Worm (Caenorhabditis elegans) whole organism, L4 larva: ENCODE results near the gene clec-8.
A peak's percentile ranks its signal among the peaks of the same experiment; 100 is the strongest.

Experiments used
- F26F4.8 ChIP-seq: fragments of 200-800 bp; sonication (Bioruptor generic); conservative IDR thresholded peaks from 2 replicates; pipeline ENCODE4 v1.3.6; 2022; ENCODE audit warnings: missing genetic modification characterization, missing compliant biosample characterization
- T26A8.4 ChIP-seq: fragments of 200-800 bp; sonication (Bioruptor generic); IDR thresholded peaks from 2 replicates; pipeline ENCODE4 v1.3.6; 2022; ENCODE audit warnings: missing genetic modification characterization, missing compliant biosample characterization
- Y105C5A.15 ChIP-seq: fragments of 200-800 bp; sonication (Bioruptor generic); IDR thresholded peaks from 2 replicates; pipeline ENCODE4 v1.3.6; 2022; ENCODE audit warnings: missing genetic modification characterization, missing compliant biosample characterization
- Y48G9A.11 ChIP-seq: fragments of 200-800 bp; sonication (Bioruptor generic); IDR thresholded peaks from 2 replicates; pipeline ENCODE4 v1.3.6; 2022; ENCODE audit warnings: missing genetic modification reagents, missing genetic modification characterization, missing compliant biosample characterization
- Y5F2A.4 ChIP-seq: fragments of 200-800 bp; sonication (Bioruptor generic); optimal IDR thresholded peaks from 2 replicates; lab custom pipeline; 2018; ENCODE audit warnings: mild to moderate bottlenecking, missing genetic modification characterization, missing compliant biosample characterization
- Y75B8A.6 ChIP-seq: fragments of 200-800 bp; sonication (Bioruptor generic); IDR thresholded peaks from 2 replicates; pipeline ENCODE4 v1.3.6; 2022; ENCODE audit warnings: missing genetic modification reagents, missing genetic modification characterization, missing compliant biosample characterization
- aha-1 ChIP-seq: fragments of 150-350 bp; peaks from one replicate; lab custom pipeline; 2014; ENCODE audit warnings: missing biosample characterization, missing genetic modification characterization
- ceh-20 ChIP-seq: fragments of 200-800 bp; sonication (Bioruptor generic); IDR thresholded peaks from 2 replicates; pipeline ENCODE4 v1.3.6; 2022; ENCODE audit warnings: missing genetic modification reagents, missing genetic modification characterization, missing compliant biosample characterization
- ceh-82 ChIP-seq: sonication (generic microtip); optimal IDR thresholded peaks from 2 replicates; lab custom pipeline; 2017; ENCODE audit warnings: missing biosample characterization, missing genetic modification characterization
- cey-2 ChIP-seq: sonication (generic microtip); optimal IDR thresholded peaks from 3 replicates; lab custom pipeline; 2017; ENCODE audit warnings: missing genetic modification characterization, mild to moderate bottlenecking, missing compliant biosample characterization, antibody characterized with exemption, borderline replicate concordance; ENCODE audit not compliant: insufficient read depth
- daf-19 ChIP-seq: fragments of 200-800 bp; sonication (Bioruptor generic); conservative IDR thresholded peaks from 2 replicates; pipeline ENCODE4 v1.3.6; 2022; ENCODE audit warnings: missing genetic modification characterization, missing compliant biosample characterization
- dmd-6 ChIP-seq: fragments of 200-800 bp; sonication (Bioruptor generic); IDR thresholded peaks from 2 replicates; pipeline ENCODE4 v1.3.6; 2022; ENCODE audit warnings: missing genetic modification reagents, missing genetic modification characterization, missing compliant biosample characterization
- dmd-8 ChIP-seq: fragments of 200-800 bp; sonication (Bioruptor generic); IDR thresholded peaks from 2 replicates; pipeline ENCODE4 v1.3.6; 2022; ENCODE audit warnings: missing genetic modification characterization, missing compliant biosample characterization
- dmd-9 ChIP-seq: fragments of 200-800 bp; sonication (Bioruptor generic); IDR thresholded peaks from 2 replicates; pipeline ENCODE4 v1.3.6; 2022; ENCODE audit warnings: missing genetic modification reagents, missing genetic modification characterization, missing compliant biosample characterization
- duxl-1 ChIP-seq: sonication (generic microtip); optimal IDR thresholded peaks from 2 replicates; lab custom pipeline; 2016; ENCODE audit warnings: mild to moderate bottlenecking, missing genetic modification characterization, moderate library complexity, missing compliant biosample characterization; ENCODE audit not compliant: poor library complexity
- fkh-10 ChIP-seq: fragments of 150-350 bp; optimal IDR thresholded peaks from 2 replicates; lab custom pipeline; 2014; ENCODE audit warnings: missing biosample characterization, missing genetic modification reagents, missing genetic modification characterization
- hif-1 ChIP-seq, 2 experiments: sonication (generic microtip); optimal IDR thresholded peaks; 2 replicates each; lab custom pipeline; 2016 to 2017; ENCODE audit warnings: missing compliant biosample characterization in 2 of 2, missing genetic modification characterization in 2 of 2, missing genetic modification reagents in 2 of 2, missing genotype in 2 of 2, mild to moderate bottlenecking in 1 of 2
- hlh-30 ChIP-seq: sonication (generic microtip); optimal IDR thresholded peaks from 2 replicates; lab custom pipeline; 2017; ENCODE audit warnings: antibody characterized with exemption, mild to moderate bottlenecking, missing genetic modification characterization, missing compliant biosample characterization; ENCODE audit not compliant: insufficient read depth
- lin-29 ChIP-seq: fragments of 200-800 bp; sonication (Bioruptor generic); IDR thresholded peaks from 2 replicates; pipeline ENCODE4 v1.3.6; 2022; ENCODE audit warnings: missing genetic modification reagents, missing genetic modification characterization, missing compliant biosample characterization
- lin-38 ChIP-seq: fragments of 200-800 bp; sonication (Bioruptor generic); IDR thresholded peaks from 2 replicates; pipeline ENCODE4 v1.3.6; 2022; ENCODE audit warnings: missing genetic modification reagents, missing genetic modification characterization, missing compliant biosample characterization
- lin-39 ChIP-seq: fragments of 150-350 bp; optimal IDR thresholded peaks from 2 replicates; lab custom pipeline; 2014; ENCODE audit warnings: missing biosample characterization, missing genetic modification reagents, missing genetic modification characterization
- lsy-2 ChIP-seq, 2 experiments: fragments of 150-350 bp in 1 of 2; sonication (generic microtip) in 1 of 2; optimal IDR thresholded peaks; 2 replicates each; lab custom pipeline; 2014 to 2017; ENCODE audit warnings: missing biosample characterization in 2 of 2, missing genetic modification characterization in 2 of 2
- mdt-29 ChIP-seq: fragments of 200-800 bp; sonication (Bioruptor generic); IDR thresholded peaks from 2 replicates; pipeline ENCODE4 v1.3.6; 2022; ENCODE audit warnings: missing genetic modification reagents, missing genetic modification characterization, missing compliant biosample characterization
- mep-1 ChIP-seq: fragments of 150-350 bp; sonication (generic microtip); optimal IDR thresholded peaks from 3 replicates; lab custom pipeline; 2014; ENCODE audit warnings: missing biosample characterization, missing genetic modification characterization
- mxl-3 ChIP-seq: fragments of 200-800 bp; sonication (Bioruptor generic); optimal IDR thresholded peaks from 2 replicates; lab custom pipeline; 2018; ENCODE audit warnings: mild to moderate bottlenecking, missing genetic modification characterization, missing compliant biosample characterization
- nhr-10 ChIP-seq: fragments of 150-350 bp; optimal IDR thresholded peaks from 2 replicates; lab custom pipeline; 2014; ENCODE audit warnings: missing biosample characterization, missing genetic modification characterization
- nhr-102 ChIP-seq: sonication (generic microtip); optimal IDR thresholded peaks from 2 replicates; lab custom pipeline; 2016; ENCODE audit warnings: mild to moderate bottlenecking, missing genetic modification characterization, moderate library complexity, missing compliant biosample characterization
- nhr-111 ChIP-seq: fragments of 200-800 bp; sonication (Bioruptor generic); optimal IDR thresholded peaks from 2 replicates; lab custom pipeline; 2018; ENCODE audit warnings: mild to moderate bottlenecking, missing genetic modification characterization, missing compliant biosample characterization
- nhr-28 ChIP-seq: fragments of 150-350 bp; optimal IDR thresholded peaks from 2 replicates; lab custom pipeline; 2014; ENCODE audit warnings: missing biosample characterization, missing genetic modification characterization
- nhr-6 ChIP-seq: fragments of 150-350 bp; optimal IDR thresholded peaks from 2 replicates; lab custom pipeline; 2014; ENCODE audit warnings: missing biosample characterization, missing genetic modification characterization
- nhr-76 ChIP-seq: fragments of 150-350 bp; optimal IDR thresholded peaks from 2 replicates; lab custom pipeline; 2014; ENCODE audit warnings: missing biosample characterization, missing genetic modification characterization
- pha-4 ChIP-seq, 2 experiments: fragments of 150-350 bp in 1 of 2; fragments of 200-800 bp in 1 of 2; sonication (Bioruptor generic) in 1 of 2; IDR thresholded peaks in 1 of 2; optimal IDR thresholded peaks in 1 of 2; 2 replicates each; pipeline versions ENCODE4 v1.3.6 to Lab custom; 2014 to 2022; ENCODE audit warnings: missing genetic modification characterization in 2 of 2, missing genetic modification reagents in 2 of 2, missing biosample characterization in 1 of 2, missing compliant biosample characterization in 1 of 2
- tra-1 ChIP-seq: fragments of 200-800 bp; sonication (Bioruptor generic); IDR thresholded peaks from 2 replicates; pipeline ENCODE4 v1.3.6; 2022; ENCODE audit warnings: missing genetic modification reagents, missing genetic modification characterization, missing compliant biosample characterization
- unc-130 ChIP-seq: sonication (generic microtip); optimal IDR thresholded peaks from 2 replicates; lab custom pipeline; 2016; ENCODE audit warnings: missing genetic modification reagents, missing genetic modification characterization, missing compliant biosample characterization
- unc-39 ChIP-seq: sonication (generic microtip); optimal IDR thresholded peaks from 2 replicates; lab custom pipeline; 2017; ENCODE audit warnings: missing biosample characterization, missing genetic modification characterization
- unc-62 ChIP-seq, 3 experiments: fragments of 150-350 bp in 1 of 3; sonication (generic microtip); optimal IDR thresholded peaks in 2 of 3; peaks in 1 of 3; 1 replicate in 1 of 3; 2 replicates in 2 of 3; lab custom pipeline; 2014 to 2017; ENCODE audit warnings: missing biosample characterization in 3 of 3, missing genetic modification characterization in 3 of 3, missing genetic modification reagents in 3 of 3, missing genotype in 1 of 3
- zfp-2 ChIP-seq: sonication (generic microtip); optimal IDR thresholded peaks from 2 replicates; lab custom pipeline; 2016; ENCODE audit warnings: mild to moderate bottlenecking, missing genetic modification characterization, missing compliant biosample characterization
- zip-11 ChIP-seq: fragments of 200-800 bp; sonication (Bioruptor generic); IDR thresholded peaks from 2 replicates; pipeline ENCODE4 v1.3.6; 2022; ENCODE audit warnings: missing genetic modification characterization, missing compliant biosample characterization
- zip-2 ChIP-seq: fragments of 150-350 bp; optimal IDR thresholded peaks from 2 replicates; lab custom pipeline; 2014; ENCODE audit warnings: missing biosample characterization, missing genetic modification characterization

The clec-8 gene

ce11 chrII:12550940-12551339 lies 26.9 kb downstream of the clec-8 start:
- TF ChIP-seq aha-1, result peak; percentile 55
- TF ChIP-seq mxl-3 (GFP tag; lab: Kevin White, UChicago), result no peak

ce11 chrII:12549613-12550012 lies 28.2 kb downstream of the clec-8 start:
- peak; percentile 47 for TF ChIP-seq nhr-28 (tag; lab: Kevin White, UChicago)
- TF ChIP-seq daf-19 (GFP tag; lab: Robert Waterston, UW), result no peak
- peak; percentile 16 for TF ChIP-seq cey-2 (tag; lab: Kevin White, UChicago)
- peak in 1 of 2 experiments; percentile 80 for TF ChIP-seq unc-62 (GFP tag; optimal IDR thresholded peaks at IDR 0.05 in 1 of 2; lab: Kevin White, UChicago)
- TF ChIP-seq unc-62 (tag; optimal IDR thresholded peaks at IDR 0.05; lab: Kevin White, UChicago), result no peak
- TF ChIP-seq nhr-111 (GFP tag; lab: Kevin White, UChicago), result no peak
- TF ChIP-seq aha-1, result peak; percentile 78
- 0 out of 2 replicates have a peak, but pooled peaks have one; percentile 24 for TF ChIP-seq tra-1 (GFP tag; lab: Robert Waterston, UW)

ce11 chrII:12547547-12547946 lies 30.3 kb downstream of the clec-8 start, which contains the start of gene F49C5.16:
F49C5.16 (plus strand) TSS chrII:12547847.
- no peak for TF ChIP-seq dmd-9 (GFP tag; lab: Robert Waterston, UW)
- TF ChIP-seq nhr-102 (tag; lab: Kevin White, UChicago), result no peak

ce11 chrII:12546413-12546812 lies 31.4 kb downstream of the clec-8 start, which contains the start of the genes F49C5.5 and F49C5.10:
F49C5.5 (minus strand) TSS chrII:12546513.
F49C5.10 (plus strand) TSS chrII:12546756.
- no peak for TF ChIP-seq lin-29 (GFP tag; lab: Robert Waterston, UW)
- TF ChIP-seq daf-19 (GFP tag; lab: Robert Waterston, UW), result no peak
- no peak for TF ChIP-seq nhr-6 (tag; lab: Kevin White, UChicago)
- TF ChIP-seq pha-4 (GFP tag; IDR thresholded peaks at IDR 0.05; lab: Robert Waterston, UW), result no peak
- no peak for TF ChIP-seq pha-4 (tag; optimal IDR thresholded peaks at IDR 0.05; lab: Kevin White, UChicago)
- no peak for TF ChIP-seq Y48G9A.11 (GFP tag; lab: Robert Waterston, UW)

- no peak for TF ChIP-seq fkh-10
- TF ChIP-seq unc-39 (tag; lab: Kevin White, UChicago), result no peak
- TF ChIP-seq hlh-30 (tag; lab: Kevin White, UChicago), result no peak
- no peak for TF ChIP-seq duxl-1 (tag; lab: Kevin White, UChicago)
- no peak for TF ChIP-seq Y5F2A.4 (GFP tag; lab: Kevin White, UChicago)
- no peak for TF ChIP-seq Y75B8A.6 (GFP tag; lab: Robert Waterston, UW)
- TF ChIP-seq unc-130, result no peak
- TF ChIP-seq nhr-10, result no peak
- no peak for TF ChIP-seq hif-1 (tag; optimal IDR thresholded peaks at IDR 0.05; lab: Kevin White, UChicago)
- TF ChIP-seq nhr-102 (tag; lab: Kevin White, UChicago), result no peak
- TF ChIP-seq zip-11, result no peak
- no peak for TF ChIP-seq dmd-8 (GFP tag; lab: Robert Waterston, UW)
- TF ChIP-seq lin-38 (GFP tag; lab: Robert Waterston, UW), result no peak
These were observed 33.3 kb downstream of the clec-8 start, which contains the start of gene F49C5.9 for ce11 chrII:12544533-12544932. F49C5.9 (minus strand) TSS chrII:12544633.

ce11 chrII:12542594-12542997 lies 35.3 kb downstream of the clec-8 start:
- TF ChIP-seq dmd-9 (GFP tag; lab: Robert Waterston, UW) (no peak), zip-2 (tag; lab: Kevin White, UChicago) (peak; percentile 36), ceh-82 (tag; lab: Kevin White, UChicago) (no peak), ceh-20 (GFP tag; lab: Robert Waterston, UW) (no peak), nhr-111 (GFP tag; lab: Kevin White, UChicago) (no peak), duxl-1 (tag; lab: Kevin White, UChicago) (no peak), lin-39 (tag; lab: Kevin White, UChicago) (no peak), dmd-6 (GFP tag; lab: Robert Waterston, UW) (peak; percentile 40), Y105C5A.15 (GFP tag; lab: Robert Waterston, UW) (no peak), unc-62 (GFP tag; optimal IDR thresholded peaks at IDR 0.05 in 1 of 2; lab: Kevin White, UChicago) (no peak), unc-62 (tag; optimal IDR thresholded peaks at IDR 0.05; lab: Kevin White, UChicago) (no peak), T26A8.4 (GFP tag; lab: Robert Waterston, UW) (no peak), mep-1 (tag; lab: Kevin White, UChicago) (no peak), mdt-29 (GFP tag; lab: Robert Waterston, UW) (no peak), F26F4.8 (peak; percentile 80), nhr-76 (tag; lab: Kevin White, UChicago) (no peak), tra-1 (GFP tag; lab: Robert Waterston, UW) (peak; percentile 60; the same call in 1 of the 2 replicates), zfp-2 (no peak), lsy-2 (tag; optimal IDR thresholded peaks at IDR 0.05; lab: Kevin White, UChicago) (no peak)
